Worm (Caenorhabditis elegans) whole organism, mixed stage, embryonic: ENCODE results near the gene T08A11.1.

Experiments
- M03D4.4 ChIP-seq: sonication (generic microtip); optimal IDR thresholded peaks from 2 replicates; lab custom pipeline; 2017; ENCODE audit warnings: mild to moderate bottlenecking, missing genetic modification characterization, missing compliant biosample characterization
- bed-3 ChIP-seq: fragments of 200-800 bp; sonication (Bioruptor generic); optimal IDR thresholded peaks from 3 replicates; lab custom pipeline; 2018; ENCODE audit warnings: mild to moderate bottlenecking, missing genetic modification characterization, moderate library complexity, missing compliant biosample characterization
- blmp-1 ChIP-seq: fragments of 150-350 bp; optimal IDR thresholded peaks from 2 replicates; lab custom pipeline; 2014; ENCODE audit warnings: missing biosample characterization, missing genetic modification characterization
- ceh-39 ChIP-seq: fragments of 150-350 bp; optimal IDR thresholded peaks from 2 replicates; lab custom pipeline; 2014; ENCODE audit warnings: missing biosample characterization, missing genetic modification characterization
- ceh-43 ChIP-seq: fragments of 200-800 bp; sonication (Bioruptor generic); optimal IDR thresholded peaks from 2 replicates; lab custom pipeline; 2018; ENCODE audit warnings: mild to moderate bottlenecking, missing genetic modification characterization, moderate library complexity, missing compliant biosample characterization
- ceh-83 ChIP-seq: fragments of 200-800 bp; sonication (Bioruptor generic); optimal IDR thresholded peaks from 2 replicates; lab custom pipeline; 2018; ENCODE audit warnings: mild to moderate bottlenecking, missing genetic modification characterization, missing compliant biosample characterization
- ces-1 ChIP-seq: fragments of 150-350 bp; optimal IDR thresholded peaks from 2 replicates; lab custom pipeline; 2014; ENCODE audit warnings: missing biosample characterization, missing genetic modification reagents, missing genetic modification characterization
- cnd-1 ChIP-seq: fragments of 200-800 bp; sonication (Bioruptor generic); optimal IDR thresholded peaks from 2 replicates; lab custom pipeline; 2018; ENCODE audit warnings: mild to moderate bottlenecking, missing genetic modification characterization, missing compliant biosample characterization
- elt-1 ChIP-seq: sonication (generic microtip); optimal IDR thresholded peaks from 2 replicates; lab custom pipeline; 2017; ENCODE audit warnings: missing genetic modification characterization, mild to moderate bottlenecking, missing compliant biosample characterization, antibody characterized with exemption, moderate library complexity, borderline replicate concordance; ENCODE audit not compliant: insufficient read depth
- flh-1 ChIP-seq: fragments of 200-800 bp; sonication (Bioruptor generic); optimal IDR thresholded peaks from 2 replicates; lab custom pipeline; 2018; ENCODE audit warnings: mild to moderate bottlenecking, missing genetic modification characterization, moderate library complexity, missing compliant biosample characterization
- ham-2 ChIP-seq: fragments of 200-800 bp; sonication (Bioruptor generic); optimal IDR thresholded peaks from 2 replicates; lab custom pipeline; 2018; ENCODE audit warnings: mild to moderate bottlenecking, missing genetic modification characterization, missing compliant biosample characterization
- hlh-1 ChIP-seq: fragments of 150-350 bp; optimal IDR thresholded peaks from 2 replicates; lab custom pipeline; 2014; ENCODE audit warnings: missing biosample characterization, missing genetic modification reagents, missing genetic modification characterization
- lin-13 ChIP-seq: fragments of 150-350 bp; optimal IDR thresholded peaks from 2 replicates; lab custom pipeline; 2014; ENCODE audit warnings: missing biosample characterization, missing genetic modification characterization
- lin-32 ChIP-seq: fragments of 200-800 bp; sonication (Bioruptor generic); optimal IDR thresholded peaks from 2 replicates; lab custom pipeline; 2018; ENCODE audit warnings: mild to moderate bottlenecking, missing genetic modification characterization, missing compliant biosample characterization
- lsy-2 ChIP-seq: fragments of 150-350 bp; optimal IDR thresholded peaks from 2 replicates; lab custom pipeline; 2014; ENCODE audit warnings: missing biosample characterization, missing genetic modification characterization
- mab-5 ChIP-seq: fragments of 150-350 bp; optimal IDR thresholded peaks from 2 replicates; lab custom pipeline; 2014; ENCODE audit warnings: missing biosample characterization, missing genetic modification characterization
- mep-1 ChIP-seq: fragments of 150-350 bp; optimal IDR thresholded peaks from 2 replicates; lab custom pipeline; 2017; ENCODE audit warnings: missing biosample characterization, missing genetic modification reagents, missing genetic modification characterization, inconsistent platforms
- mls-2 ChIP-seq: sonication (generic microtip); optimal IDR thresholded peaks from 2 replicates; lab custom pipeline; 2016; ENCODE audit warnings: mild to moderate bottlenecking, missing genetic modification characterization, moderate library complexity, missing compliant biosample characterization
- nhr-237 ChIP-seq: fragments of 150-350 bp; optimal IDR thresholded peaks from 2 replicates; lab custom pipeline; 2014; ENCODE audit warnings: missing biosample characterization, missing genetic modification characterization
- nhr-28 ChIP-seq: fragments of 150-350 bp; optimal IDR thresholded peaks from 2 replicates; lab custom pipeline; 2014; ENCODE audit warnings: missing biosample characterization, missing genetic modification characterization
- nhr-76 ChIP-seq: sonication (generic microtip); optimal IDR thresholded peaks from 2 replicates; lab custom pipeline; 2017; ENCODE audit warnings: missing biosample characterization, missing genetic modification characterization
- pha-4 ChIP-seq: fragments of 150-350 bp; optimal IDR thresholded peaks from 2 replicates; lab custom pipeline; 2018; ENCODE audit warnings: missing biosample characterization, missing genetic modification reagents, missing genetic modification characterization
- sem-2 ChIP-seq: fragments of 200-800 bp; sonication (Bioruptor generic); optimal IDR thresholded peaks from 2 replicates; lab custom pipeline; 2018; ENCODE audit warnings: mild to moderate bottlenecking, missing genetic modification characterization, missing compliant biosample characterization
- snpc-4 ChIP-seq: fragments of 150-350 bp; optimal IDR thresholded peaks from 2 replicates; lab custom pipeline; 2014; ENCODE audit warnings: missing biosample characterization, missing genetic modification characterization
- sptf-1 ChIP-seq: sonication (generic microtip); optimal IDR thresholded peaks from 2 replicates; lab custom pipeline; 2017; ENCODE audit warnings: mild to moderate bottlenecking, missing genetic modification characterization, moderate library complexity, missing compliant biosample characterization
- unc-120 ChIP-seq: sonication (generic microtip); optimal IDR thresholded peaks from 2 replicates; lab custom pipeline; 2017; ENCODE audit warnings: missing genetic modification characterization, missing compliant biosample characterization; ENCODE audit not compliant: poor library complexity, severe bottlenecking
- unc-39 ChIP-seq: fragments of 150-350 bp; optimal IDR thresholded peaks from 2 replicates; lab custom pipeline; 2014; ENCODE audit warnings: missing biosample characterization, missing genetic modification characterization
- unc-62 ChIP-seq: fragments of 150-350 bp; optimal IDR thresholded peaks from 2 replicates; lab custom pipeline; 2014; ENCODE audit warnings: missing biosample characterization, missing genetic modification reagents, missing genetic modification characterization
- zip-8 ChIP-seq: fragments of 150-350 bp; optimal IDR thresholded peaks from 2 replicates; lab custom pipeline; 2014; ENCODE audit warnings: missing biosample characterization, missing genetic modification characterization
- ztf-11 ChIP-seq: fragments of 150-350 bp; optimal IDR thresholded peaks from 2 replicates; lab custom pipeline; 2014; ENCODE audit warnings: missing biosample characterization, missing genetic modification characterization

T08A11.1 gene

DNA sequence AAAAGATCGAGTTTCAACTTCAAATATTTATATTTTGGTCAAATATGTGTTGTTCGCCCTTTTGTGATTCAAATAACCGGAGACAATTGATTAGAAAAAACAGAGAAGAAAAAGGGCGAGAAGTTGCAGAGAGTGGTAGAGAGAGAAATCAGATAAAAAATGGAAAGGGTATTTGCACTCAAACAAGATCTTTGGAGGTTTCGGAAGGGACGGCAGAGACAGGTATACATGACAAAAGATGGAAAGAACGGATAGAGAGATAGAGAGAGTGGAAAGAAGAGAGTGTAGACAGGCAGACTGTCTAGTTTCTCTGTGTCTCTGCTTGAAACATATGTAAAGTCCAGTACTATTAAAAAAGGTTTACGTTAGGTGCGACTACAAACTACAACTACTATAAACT lies 26.8 kb downstream of the T08A11.1 start:
- TF ChIP-seq bed-3 (GFP tag; lab: Kevin White, UChicago) (no peak), mep-1 (tag; lab: Kevin White, UChicago) (peak; percentile 22), nhr-28 (tag; lab: Kevin White, UChicago) (no peak), lin-13 (tag; lab: Kevin White, UChicago) (peak; percentile 32), ceh-83 (GFP tag; lab: Kevin White, UChicago) (no peak), M03D4.4 (tag; lab: Kevin White, UChicago) (no peak), ztf-11 (tag; lab: Kevin White, UChicago) (no peak), unc-120 (no peak), nhr-76 (tag; lab: Kevin White, UChicago) (no peak), elt-1 (peak; percentile 38), hlh-1 (tag; lab: Kevin White, UChicago) (no peak), unc-62 (GFP tag; lab: Kevin White, UChicago) (peak; percentile 2), pha-4 (no peak)

DNA sequence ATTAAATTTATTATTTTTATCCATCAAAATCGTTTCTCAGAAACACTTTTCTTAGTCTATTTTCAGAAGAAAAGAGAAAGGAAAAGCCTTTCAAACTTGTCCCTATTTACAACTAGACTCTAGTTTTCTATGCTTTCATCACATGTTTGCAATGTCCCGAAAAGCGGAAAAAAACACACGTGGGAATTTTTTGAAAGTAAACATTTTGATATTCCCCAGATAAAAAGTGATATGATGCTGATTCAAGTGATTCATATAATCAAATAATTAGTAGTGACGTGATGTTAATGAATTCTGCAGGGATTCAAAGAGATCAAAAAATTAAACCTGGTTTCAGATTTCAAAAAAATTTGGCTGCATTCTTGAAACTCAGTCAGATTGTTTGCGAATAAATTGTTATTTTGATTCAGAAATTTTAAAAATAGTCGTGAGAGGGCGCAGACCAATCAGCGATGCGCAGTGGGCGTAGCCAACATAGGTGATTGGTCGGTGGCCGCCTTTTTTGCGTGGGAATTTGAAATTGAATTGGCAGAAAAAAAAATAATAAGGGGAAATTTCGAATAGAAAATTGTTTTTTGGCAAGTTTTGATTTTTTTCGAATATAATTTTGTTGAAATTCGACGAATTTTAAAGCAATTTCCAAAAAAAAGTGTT lies 28.2 kb downstream of the T08A11.1 start:
- TF ChIP-seq mls-2 (tag; lab: Kevin White, UChicago) (no peak), lin-13 (tag; lab: Kevin White, UChicago) (no peak), flh-1 (GFP tag; lab: Kevin White, UChicago) (no peak), sptf-1 (tag; lab: Kevin White, UChicago) (no peak), blmp-1 (no peak)

DNA sequence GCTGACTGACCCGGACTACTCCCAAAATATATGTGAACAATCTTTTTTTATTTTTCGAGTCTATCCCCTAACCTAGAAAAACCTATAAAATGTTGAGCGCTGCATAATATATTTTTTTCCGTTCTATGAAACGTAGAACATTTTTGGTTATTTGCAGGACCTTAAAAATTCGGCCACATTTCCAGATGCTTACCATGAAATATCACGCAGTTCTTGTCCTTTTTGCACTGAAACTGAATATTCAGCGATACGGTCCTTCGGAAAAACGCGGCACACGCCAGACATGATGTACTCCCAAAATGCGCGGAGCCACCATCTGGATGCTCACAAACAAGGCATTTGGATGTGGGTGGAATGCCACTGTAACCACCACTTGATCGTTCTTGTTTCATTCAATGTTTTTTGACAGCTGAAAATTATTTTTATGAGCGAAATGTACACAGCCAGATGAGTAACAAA lies 30.1 kb downstream of the T08A11.1 start, which contains the start of gene nhr-20:
TSS of gene nhr-20 (minus strand) at position 409 of the 459 bp plus-strand sequence.
- no peak for TF ChIP-seq unc-120
- TF ChIP-seq elt-1, result no peak
- no peak for TF ChIP-seq blmp-1
- no peak for TF ChIP-seq unc-39 (tag; lab: Kevin White, UChicago)
- no peak for TF ChIP-seq lin-13 (tag; lab: Kevin White, UChicago)
- TF ChIP-seq ceh-39 (tag; lab: Kevin White, UChicago), result no peak
- no peak for TF ChIP-seq nhr-28 (tag; lab: Kevin White, UChicago)
- no peak for TF ChIP-seq lin-32
- no peak for TF ChIP-seq zip-8 (tag; lab: Kevin White, UChicago)
- no peak for TF ChIP-seq unc-62 (GFP tag; lab: Kevin White, UChicago)
- no peak for TF ChIP-seq snpc-4 (tag; lab: Kevin White, UChicago)
- no peak for TF ChIP-seq mab-5 (tag; lab: Kevin White, UChicago)
- TF ChIP-seq bed-3 (GFP tag; lab: Kevin White, UChicago), result no peak
- TF ChIP-seq ham-2 (GFP tag; lab: Kevin White, UChicago), result no peak
- TF ChIP-seq ceh-83 (GFP tag; lab: Kevin White, UChicago), result no peak
- no peak for TF ChIP-seq flh-1 (GFP tag; lab: Kevin White, UChicago)
- TF ChIP-seq cnd-1 (tag; lab: Kevin White, UChicago), result no peak

DNA sequence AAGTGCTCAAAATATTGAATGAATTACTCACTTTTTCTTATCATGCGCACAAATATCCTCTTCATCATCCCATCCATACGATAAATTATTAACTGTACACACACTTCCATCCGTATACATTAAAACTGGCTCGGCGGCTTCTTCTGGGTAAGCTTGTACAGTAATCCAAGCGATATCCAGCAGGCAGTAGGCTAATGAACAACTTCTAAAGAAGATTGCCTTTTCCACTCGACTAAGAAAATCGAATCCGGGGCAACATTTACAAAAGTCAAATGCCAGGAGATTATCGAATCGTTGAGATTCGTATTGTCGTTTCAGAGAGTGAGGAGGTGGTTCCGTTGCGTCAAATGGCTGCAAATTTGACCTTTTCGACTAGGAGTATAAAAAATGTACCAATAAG lies 31.6 kb downstream of the T08A11.1 start:
- TF ChIP-seq lsy-2 (no peak), unc-62 (GFP tag; lab: Kevin White, UChicago) (no peak), ztf-11 (tag; lab: Kevin White, UChicago) (no peak), unc-39 (tag; lab: Kevin White, UChicago) (no peak), ceh-43 (GFP tag; lab: Kevin White, UChicago) (no peak), ceh-39 (tag; lab: Kevin White, UChicago) (no peak), ces-1 (GFP tag; lab: Kevin White, UChicago) (no peak), hlh-1 (tag; lab: Kevin White, UChicago) (no peak), mab-5 (tag; lab: Kevin White, UChicago) (no peak), sem-2 (GFP tag; lab: Kevin White, UChicago) (no peak)

DNA sequence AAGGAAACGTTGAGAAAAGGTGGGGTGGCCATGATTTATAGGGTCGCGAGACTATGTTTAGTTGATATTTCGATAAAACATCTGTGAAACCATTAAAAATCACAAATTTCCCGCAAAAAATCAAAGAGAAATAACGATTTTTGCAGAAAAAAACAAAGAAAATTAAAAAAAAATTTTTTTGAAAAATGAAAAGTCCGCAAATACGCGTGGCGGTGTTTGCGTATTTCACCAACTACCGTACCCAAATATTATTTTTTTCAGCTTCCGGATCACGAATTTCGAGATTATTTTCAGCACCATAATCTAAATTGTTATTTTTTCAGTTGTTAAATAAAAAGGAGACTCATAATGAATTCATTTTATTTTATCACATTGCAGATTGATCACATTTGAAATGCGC lies 32.9 kb downstream of the T08A11.1 start:
- TF ChIP-seq nhr-237 (no peak), lsy-2 (peak; percentile 52), ces-1 (GFP tag; lab: Kevin White, UChicago) (no peak), elt-1 (no peak)
